Worm (Caenorhabditis elegans) whole organism, midembryonic: ENCODE measurements around the gene C50E3.6.

Source experiments
- cog-1 ChIP-seq: sonication (generic microtip); optimal IDR thresholded peaks from 2 replicates; lab custom pipeline; 2016; ENCODE audit warnings: missing genetic modification characterization, missing compliant biosample characterization
- flt-1 ChIP-seq: fragments of 200-800 bp; sonication (Bioruptor generic); IDR thresholded peaks from 2 replicates; pipeline ENCODE4 v1.3.6; 2022; ENCODE audit warnings: missing genetic modification characterization, missing compliant biosample characterization
- tab-1 ChIP-seq: fragments of 200-800 bp; sonication (Bioruptor generic); IDR thresholded peaks from 2 replicates; pipeline ENCODE4 v1.3.6; 2022; ENCODE audit warnings: missing genetic modification characterization, missing compliant biosample characterization

- TF ChIP-seq tab-1 (GFP tag; lab: Robert Waterston, UW) (no peak), cog-1 (tag; lab: Kevin White, UChicago) (no peak), flt-1 (GFP tag; lab: Robert Waterston, UW) (no peak)
Measured at ce11 chrV:7603404-7603803, 13.1 kb upstream of the C50E3.6 start, which contains the start of gene C50E3.11.
